Worm (Caenorhabditis elegans) whole organism, midembryonic: Measurements from ENCODE around the gene srab-8.

ENCODE experiments used
- T22C8.4 ChIP-seq: fragments of 200-800 bp; sonication (Bioruptor generic); IDR thresholded peaks from 2 replicates; pipeline ENCODE4 v1.3.6; 2022; ENCODE audit warnings: missing genetic modification characterization, missing compliant biosample characterization
- cog-1 ChIP-seq: sonication (generic microtip); optimal IDR thresholded peaks from 2 replicates; lab custom pipeline; 2016; ENCODE audit warnings: missing genetic modification characterization, missing compliant biosample characterization
- flt-1 ChIP-seq: fragments of 200-800 bp; sonication (Bioruptor generic); IDR thresholded peaks from 2 replicates; pipeline ENCODE4 v1.3.6; 2022; ENCODE audit warnings: missing genetic modification characterization, missing compliant biosample characterization
- klf-2 ChIP-seq: fragments of 200-800 bp; sonication (Bioruptor generic); conservative IDR thresholded peaks from 2 replicates; pipeline ENCODE4 v1.3.6; 2022; ENCODE audit warnings: missing genetic modification reagents, missing genetic modification characterization, missing compliant biosample characterization
- med-1 ChIP-seq: sonication (generic microtip); optimal IDR thresholded peaks from 2 replicates; lab custom pipeline; 2017; ENCODE audit warnings: missing genetic modification characterization, mild to moderate bottlenecking, missing compliant biosample characterization, antibody characterized with exemption, missing genetic modification reagents; ENCODE audit not compliant: insufficient read depth
- ref-1 ChIP-seq: fragments of 200-800 bp; sonication (Bioruptor generic); conservative IDR thresholded peaks from 2 replicates; pipeline ENCODE4 v1.3.6; 2022; ENCODE audit warnings: missing genetic modification reagents, missing genetic modification characterization, missing compliant biosample characterization
- tab-1 ChIP-seq: fragments of 200-800 bp; sonication (Bioruptor generic); IDR thresholded peaks from 2 replicates; pipeline ENCODE4 v1.3.6; 2022; ENCODE audit warnings: missing genetic modification characterization, missing compliant biosample characterization
- ztf-23 ChIP-seq: fragments of 200-800 bp; sonication (Bioruptor generic); IDR thresholded peaks from 2 replicates; pipeline ENCODE4 v1.3.6; 2022; ENCODE audit warnings: missing genetic modification reagents, missing genetic modification characterization, missing compliant biosample characterization
- ztf-29 ChIP-seq: fragments of 200-800 bp; sonication (Bioruptor generic); IDR thresholded peaks from 2 replicates; pipeline ENCODE4 v1.3.6; 2022; ENCODE audit warnings: missing genetic modification reagents, missing genetic modification characterization, missing compliant biosample characterization

The srab-8 gene

ce11 chrV:3176161-3176560 lies at the start of gene srab-8:
Gene srab-8 (plus strand): TSS chrV:3176461.
- TF ChIP-seq ref-1 (GFP tag; lab: Robert Waterston, UW), result no peak
- TF ChIP-seq klf-2 (GFP tag; lab: Robert Waterston, UW), result no peak
- no peak for TF ChIP-seq T22C8.4 (GFP tag; lab: Robert Waterston, UW)
- no peak for TF ChIP-seq tab-1 (GFP tag; lab: Robert Waterston, UW)
- no peak for TF ChIP-seq ztf-23 (GFP tag; lab: Robert Waterston, UW)
- TF ChIP-seq flt-1 (GFP tag; lab: Robert Waterston, UW), result no peak
- no peak for TF ChIP-seq ztf-29 (GFP tag; lab: Robert Waterston, UW)
- no peak for TF ChIP-seq med-1 (GFP tag; lab: Kevin White, UChicago)
- no peak for TF ChIP-seq cog-1 (tag; lab: Kevin White, UChicago)

DNA sequence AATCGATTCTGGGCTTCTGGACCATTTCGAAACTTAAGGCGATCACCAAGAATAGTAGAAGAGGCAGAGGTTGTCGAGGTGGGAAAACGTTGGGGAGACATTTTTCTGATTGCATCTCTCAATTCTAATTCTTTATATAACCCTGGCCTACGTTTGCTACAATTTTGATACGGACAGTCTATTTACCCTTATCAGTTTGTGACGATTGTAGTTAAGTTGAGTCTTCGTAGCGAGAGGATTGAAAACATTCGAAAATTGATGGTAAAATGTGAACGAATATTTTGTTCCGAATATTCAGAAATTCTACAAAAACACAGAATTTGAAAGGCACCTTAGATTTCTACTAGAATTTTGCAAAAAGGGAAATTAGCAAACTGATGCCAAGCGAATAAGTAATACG lies 48.6 kb upstream of the srab-8 start, which contains the start of gene Y73C8C.10:
Y73C8C.10 (minus strand) TSS at position 101 of the 400 bp plus-strand sequence.
- TF ChIP-seq ref-1 (GFP tag; lab: Robert Waterston, UW) (no peak), flt-1 (GFP tag; lab: Robert Waterston, UW) (no peak), ztf-23 (GFP tag; lab: Robert Waterston, UW) (no peak), med-1 (GFP tag; lab: Kevin White, UChicago) (no peak), tab-1 (GFP tag; lab: Robert Waterston, UW) (no peak), klf-2 (GFP tag; lab: Robert Waterston, UW) (no peak), ztf-29 (GFP tag; lab: Robert Waterston, UW) (no peak), cog-1 (tag; lab: Kevin White, UChicago) (no peak), T22C8.4 (GFP tag; lab: Robert Waterston, UW) (no peak)

ce11 chrV:3128803-3129202 lies 47.5 kb upstream of the srab-8 start, which contains the start of gene tat-6:
Gene tat-6 (plus strand): TSS chrV:3129103.
- TF ChIP-seq ref-1 (GFP tag; lab: Robert Waterston, UW) (no peak), cog-1 (tag; lab: Kevin White, UChicago) (no peak), T22C8.4 (GFP tag; lab: Robert Waterston, UW) (no peak), ztf-23 (GFP tag; lab: Robert Waterston, UW) (no peak), klf-2 (GFP tag; lab: Robert Waterston, UW) (no peak), med-1 (GFP tag; lab: Kevin White, UChicago) (no peak), tab-1 (GFP tag; lab: Robert Waterston, UW) (no peak), flt-1 (GFP tag; lab: Robert Waterston, UW) (no peak), ztf-29 (GFP tag; lab: Robert Waterston, UW) (no peak)

- TF ChIP-seq flt-1 (GFP tag; lab: Robert Waterston, UW) (peak; percentile 48; the same call in 1 of the 2 replicates), ztf-23 (GFP tag; lab: Robert Waterston, UW) (no peak)
Observed at ce11 chrV:3132116-3132515, 44.1 kb upstream of the srab-8 start.

DNA sequence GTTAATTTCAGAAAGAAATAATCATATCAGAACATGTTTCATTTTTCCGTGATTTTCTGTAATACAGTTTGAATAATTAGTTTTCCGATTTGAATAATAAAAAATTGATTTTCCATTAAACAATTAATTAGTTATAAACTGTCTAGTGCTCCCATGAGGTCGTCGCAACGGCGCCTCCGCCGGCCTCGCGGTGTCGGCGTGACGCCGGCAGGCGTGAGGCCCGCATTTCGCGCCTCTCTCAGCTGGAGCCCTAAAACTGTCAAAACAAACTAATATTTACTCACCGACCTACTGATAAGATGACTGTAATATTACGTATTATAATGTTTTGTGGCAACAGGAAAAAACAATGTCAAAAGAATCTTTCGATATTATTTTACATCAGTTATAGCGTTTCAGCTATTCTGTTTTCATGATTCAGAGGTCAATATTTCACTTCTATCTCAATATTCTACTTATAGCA lies 42.9 kb upstream of the srab-8 start, which contains the start of gene F02C9.2:
F02C9.2 (plus strand) TSS at position 413 of the 463 bp plus-strand sequence.
- TF ChIP-seq tab-1 (GFP tag; lab: Robert Waterston, UW) (no peak), ref-1 (GFP tag; lab: Robert Waterston, UW) (no peak), T22C8.4 (GFP tag; lab: Robert Waterston, UW) (no peak), klf-2 (GFP tag; lab: Robert Waterston, UW) (no peak), flt-1 (GFP tag; lab: Robert Waterston, UW) (no peak), cog-1 (tag; lab: Kevin White, UChicago) (no peak), ztf-23 (GFP tag; lab: Robert Waterston, UW) (no peak), ztf-29 (GFP tag; lab: Robert Waterston, UW) (no peak), med-1 (GFP tag; lab: Kevin White, UChicago) (no peak)

ce11 chrV:3138488-3138887 lies 37.8 kb upstream of the srab-8 start, which contains the start of the genes irld-3 and F02C9.1:
Gene irld-3 (minus strand): TSS chrV:3138588.
Gene F02C9.1 (plus strand): TSS chrV:3138703.
- no peak for TF ChIP-seq ztf-29 (GFP tag; lab: Robert Waterston, UW)
- TF ChIP-seq ztf-23 (GFP tag; lab: Robert Waterston, UW), result no peak
- TF ChIP-seq tab-1 (GFP tag; lab: Robert Waterston, UW), result no peak
- no peak for TF ChIP-seq flt-1 (GFP tag; lab: Robert Waterston, UW)
- TF ChIP-seq med-1 (GFP tag; lab: Kevin White, UChicago), result no peak
- no peak for TF ChIP-seq cog-1 (tag; lab: Kevin White, UChicago)
- TF ChIP-seq T22C8.4 (GFP tag; lab: Robert Waterston, UW), result no peak
- TF ChIP-seq ref-1 (GFP tag; lab: Robert Waterston, UW), result no peak
- no peak for TF ChIP-seq klf-2 (GFP tag; lab: Robert Waterston, UW)

ce11 chrV:3141190-3141589 lies 35.1 kb upstream of the srab-8 start, which contains the start of gene srab-9:
Gene srab-9 (minus strand): TSS chrV:3141290.
- TF ChIP-seq ref-1 (GFP tag; lab: Robert Waterston, UW) (no peak), klf-2 (GFP tag; lab: Robert Waterston, UW) (no peak), ztf-23 (GFP tag; lab: Robert Waterston, UW) (no peak), T22C8.4 (GFP tag; lab: Robert Waterston, UW) (no peak), med-1 (GFP tag; lab: Kevin White, UChicago) (no peak), flt-1 (GFP tag; lab: Robert Waterston, UW) (no peak), cog-1 (tag; lab: Kevin White, UChicago) (no peak), ztf-29 (GFP tag; lab: Robert Waterston, UW) (no peak), tab-1 (GFP tag; lab: Robert Waterston, UW) (no peak)

DNA sequence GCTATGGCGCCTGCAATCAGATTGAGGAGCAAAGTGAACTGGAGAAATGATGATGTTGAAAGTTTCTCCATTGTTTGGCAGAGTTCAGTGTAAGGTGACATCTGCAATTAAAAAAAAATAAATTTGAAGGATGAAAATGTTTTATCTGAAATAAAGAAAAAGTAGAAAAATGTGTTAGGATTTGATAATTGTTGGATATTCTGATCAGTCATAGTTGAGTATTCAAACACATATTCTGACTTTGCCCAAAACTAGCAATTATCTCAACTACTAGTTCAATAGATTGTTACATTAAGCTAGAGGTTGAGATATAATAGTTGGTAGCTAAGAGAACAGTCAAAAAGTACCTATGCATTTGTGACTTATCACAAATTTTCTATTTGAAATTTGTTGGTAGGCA lies 31.8 kb upstream of the srab-8 start, which contains the start of gene srab-10:
srab-10 (minus strand) TSS at position 101 of the 400 bp plus-strand sequence.
- TF ChIP-seq ref-1 (GFP tag; lab: Robert Waterston, UW) (no peak), med-1 (GFP tag; lab: Kevin White, UChicago) (no peak), ztf-23 (GFP tag; lab: Robert Waterston, UW) (no peak), T22C8.4 (GFP tag; lab: Robert Waterston, UW) (no peak), tab-1 (GFP tag; lab: Robert Waterston, UW) (no peak), flt-1 (GFP tag; lab: Robert Waterston, UW) (no peak), ztf-29 (GFP tag; lab: Robert Waterston, UW) (no peak), klf-2 (GFP tag; lab: Robert Waterston, UW) (no peak), cog-1 (tag; lab: Kevin White, UChicago) (no peak)
